Worm (Caenorhabditis elegans) whole organism, L3 larva: ENCODE data around the gene F11C1.9.

ENCODE experiments used
- aly-2 ChIP-seq: fragments of 150-350 bp; optimal IDR thresholded peaks from 2 replicates; lab custom pipeline; 2014; ENCODE audit warnings: missing biosample characterization, missing genetic modification characterization
- ama-1 ChIP-seq: fragments of 150-350 bp; optimal IDR thresholded peaks from 2 replicates; lab custom pipeline; 2018
- egl-27 ChIP-seq: sonication (generic microtip); optimal IDR thresholded peaks from 4 replicates; lab custom pipeline; 2017; ENCODE audit warnings: missing biosample characterization, missing genetic modification reagents, missing genetic modification characterization
- elt-3 ChIP-seq, 3 experiments: fragments of 150-350 bp in 1 of 3; sonication (generic microtip) in 2 of 3; optimal IDR thresholded peaks; 2 replicates in 2 of 3; 4 replicates in 1 of 3; lab custom pipeline; 2014 to 2017; ENCODE audit warnings: missing biosample characterization in 3 of 3, missing genetic modification characterization in 3 of 3
- lin-15B ChIP-seq: fragments of 150-350 bp; optimal IDR thresholded peaks from 2 replicates; lab custom pipeline; 2014; ENCODE audit warnings: missing biosample characterization, missing genetic modification characterization
- nhr-76 ChIP-seq: fragments of 150-350 bp; sonication (generic microtip); optimal IDR thresholded peaks from 5 replicates; lab custom pipeline; 2014; ENCODE audit warnings: missing biosample characterization, missing genetic modification characterization
- nhr-77 ChIP-seq: fragments of 150-350 bp; optimal IDR thresholded peaks from 2 replicates; lab custom pipeline; 2014; ENCODE audit warnings: missing biosample characterization, missing genetic modification characterization
- sea-2 ChIP-seq: fragments of 150-350 bp; sonication (generic microtip); optimal IDR thresholded peaks from 4 replicates; lab custom pipeline; 2014; ENCODE audit warnings: missing biosample characterization, missing genetic modification reagents, missing genetic modification characterization
- snpc-4 ChIP-seq: fragments of 150-350 bp; optimal IDR thresholded peaks from 2 replicates; lab custom pipeline; 2014; ENCODE audit warnings: missing biosample characterization, missing genetic modification characterization
- tbx-2 ChIP-seq: sonication (generic microtip); optimal IDR thresholded peaks from 2 replicates; lab custom pipeline; 2016; ENCODE audit warnings: mild to moderate bottlenecking, missing genetic modification characterization, missing compliant biosample characterization
- unc-39 ChIP-seq: sonication (generic microtip); optimal IDR thresholded peaks from 4 replicates; lab custom pipeline; 2017; ENCODE audit warnings: missing biosample characterization, missing genetic modification characterization
- zag-1 ChIP-seq: fragments of 150-350 bp; optimal IDR thresholded peaks from 2 replicates; lab custom pipeline; 2014; ENCODE audit warnings: missing biosample characterization, missing genetic modification characterization
- ztf-11 ChIP-seq: fragments of 150-350 bp; optimal IDR thresholded peaks from 2 replicates; lab custom pipeline; 2014; ENCODE audit warnings: missing biosample characterization, missing genetic modification characterization

DNA sequence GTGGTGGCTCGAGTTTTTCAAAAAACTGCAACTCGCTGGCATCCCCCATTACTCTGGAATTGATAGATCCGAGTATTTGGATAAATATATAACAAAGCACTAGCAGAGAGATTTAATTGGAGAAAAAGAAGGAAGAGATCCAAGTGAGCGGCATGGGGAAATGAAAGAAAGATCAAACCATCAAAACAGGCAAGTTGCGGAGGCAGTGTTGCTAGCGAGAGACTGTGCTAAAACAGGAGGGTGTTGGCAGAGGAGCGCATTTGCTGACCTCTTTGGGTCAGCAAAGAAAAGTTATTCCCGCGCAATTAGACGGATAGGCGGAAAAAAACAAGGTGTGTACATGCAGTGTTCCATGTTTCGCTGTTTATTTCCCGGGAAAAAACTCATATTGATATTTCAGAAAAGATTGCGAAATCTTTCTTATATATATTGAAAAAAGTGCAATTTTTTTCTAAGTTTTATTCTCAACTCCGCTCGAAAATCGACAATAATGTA, 1.7 kb downstream of the F11C1.9 start, which contains the start of gene ppk-3:
- TF ChIP-seq tbx-2 (tag; lab: Kevin White, UChicago) = peak; percentile 35
- no peak for TF ChIP-seq ama-1 (lab: Kevin White, UChicago)
- TF ChIP-seq nhr-76 (tag; lab: Kevin White, UChicago) = no peak
- peak in 1 of 3 experiments; percentile 24 for TF ChIP-seq elt-3 (tag; optimal IDR thresholded peaks at IDR 0.05; lab: Kevin White, UChicago)
- TF ChIP-seq egl-27 = no peak
- no peak for TF ChIP-seq snpc-4 (tag; lab: Kevin White, UChicago)
- TF ChIP-seq ztf-11 (tag; lab: Kevin White, UChicago) = no peak
- TF ChIP-seq zag-1 (tag; lab: Kevin White, UChicago) = no peak
- TF ChIP-seq unc-39 (tag; lab: Kevin White, UChicago) = no peak
- TF ChIP-seq nhr-77 = no peak
- TF ChIP-seq aly-2 (tag; lab: Kevin White, UChicago) = no peak
- TF ChIP-seq sea-2 (GFP tag; lab: Kevin White, UChicago) = no peak
- TF ChIP-seq lin-15B (tag; lab: Kevin White, UChicago) = peak; percentile 81
